Fruit fly (Drosophila melanogaster): ENCODE measurements around the gene Trpgamma.

DNA sequence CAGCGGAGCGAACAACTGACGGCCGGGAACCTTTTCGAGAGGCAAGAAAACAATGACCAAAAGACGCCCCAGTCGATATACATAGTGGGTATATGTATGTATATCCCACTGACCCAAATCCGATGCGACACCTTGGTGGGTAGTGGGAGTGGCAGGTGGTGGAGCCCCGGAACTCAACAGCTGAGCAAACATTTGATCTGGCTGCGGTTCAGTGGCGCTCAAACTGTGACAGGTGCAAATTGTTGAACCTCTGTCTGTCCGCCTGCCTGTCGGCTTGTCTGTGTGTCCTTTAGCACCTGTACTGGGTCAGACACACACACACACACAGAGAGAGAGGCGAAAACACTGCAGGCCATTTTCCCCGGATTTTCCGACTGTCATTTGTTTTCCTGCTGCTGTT, 33.1 kb downstream of the Trpgamma start:
- TF ChIP-seq CG6276 (GFP tag; optimal IDR thresholded peaks at IDR 0.05) (no peak), Smox (GFP tag; optimal IDR thresholded peaks at IDR 0.05) (no peak), CG6792 (GFP tag; optimal IDR thresholded peaks at IDR 0.05) (no peak), CG11294 (GFP tag; IDR thresholded peaks at IDR 0.05) (no peak), Hr39 (GFP tag; optimal IDR thresholded peaks at IDR 0.05) (no peak), acj6 (GFP tag; optimal IDR thresholded peaks at IDR 0.05) (no peak), CG8119 (GFP tag; IDR thresholded peaks at IDR 0.05) (no peak), Ets21C (GFP tag; optimal IDR thresholded peaks at IDR 0.05) (no peak), Sox14 (GFP tag; optimal IDR thresholded peaks at IDR 0.05) (no peak)

All from whole organism, prepupa.